Fruit fly (Drosophila melanogaster) whole organism, prepupa: Measurements from ENCODE around the gene CG3868.

Source experiments
- CG11762 ChIP-seq: fragments of 200-800 bp; sonication (Bioruptor generic); optimal IDR thresholded peaks from 3 replicates; lab custom pipeline; 2016; ENCODE audit warnings: missing biosample characterization, missing genetic modification characterization; ENCODE audit not compliant: insufficient read depth
- CG6276 ChIP-seq: fragments of 200-800 bp; sonication (Bioruptor generic); optimal IDR thresholded peaks from 2 replicates; lab custom pipeline; 2017; ENCODE audit warnings: missing biosample characterization, mild to moderate bottlenecking, missing genetic modification characterization
- CG8632 ChIP-seq: fragments of 200-800 bp; sonication (Bioruptor generic); optimal IDR thresholded peaks from 3 replicates; lab custom pipeline; 2016; ENCODE audit warnings: missing biosample characterization, missing genetic modification characterization
- Eip75B ChIP-seq: fragments of 200-800 bp; sonication (Bioruptor generic); optimal IDR thresholded peaks from 3 replicates; lab custom pipeline; 2016; ENCODE audit warnings: missing biosample characterization, missing genetic modification characterization
- cyc ChIP-seq: fragments of 200-800 bp; sonication (Bioruptor generic); optimal IDR thresholded peaks from 3 replicates; lab custom pipeline; 2016; ENCODE audit warnings: missing biosample characterization, missing genetic modification characterization
- spab ChIP-seq: fragments of 200-800 bp; sonication (Bioruptor generic); optimal IDR thresholded peaks from 2 replicates; lab custom pipeline; 2017; ENCODE audit warnings: missing biosample characterization, mild to moderate bottlenecking, missing genetic modification characterization, missing genetic modification reagents

dm6 chr3L:14362028-14362427 lies 40.5 kb downstream of the CG3868 start:
- TF ChIP-seq CG6276 (GFP tag; lab: Kevin White, UChicago) (no peak), spab (GFP tag; lab: Kevin White, UChicago) (no peak), Eip75B (GFP tag; lab: Kevin White, UChicago) (no peak), CG11762 (GFP tag; lab: Kevin White, UChicago) (no peak), cyc (GFP tag; lab: Kevin White, UChicago) (no peak), CG8632 (GFP tag; lab: Kevin White, UChicago) (no peak)
